Worm (Caenorhabditis elegans) whole organism, L4 larva: ENCODE measurements around the gene F54H12.4.

Source experiments
- F37D6.2 ChIP-seq: sonication (generic microtip); optimal IDR thresholded peaks from 2 replicates; lab custom pipeline; 2016; ENCODE audit warnings: mild to moderate bottlenecking, missing genetic modification characterization, missing compliant biosample characterization
- F49E8.2 ChIP-seq: sonication (generic microtip); optimal IDR thresholded peaks from 2 replicates; lab custom pipeline; 2016; ENCODE audit warnings: missing compliant biosample characterization, mild to moderate bottlenecking, missing genetic modification characterization, borderline replicate concordance
- R02D3.7 ChIP-seq: fragments of 150-350 bp; sonication (generic microtip); optimal IDR thresholded peaks from 3 replicates; lab custom pipeline; 2014; ENCODE audit warnings: missing biosample characterization, missing genetic modification characterization
- T20F7.1 ChIP-seq: fragments of 200-800 bp; sonication (Bioruptor generic); optimal IDR thresholded peaks from 2 replicates; lab custom pipeline; 2018; ENCODE audit warnings: mild to moderate bottlenecking, missing genetic modification characterization, missing compliant biosample characterization
- T26A8.4 ChIP-seq: fragments of 200-800 bp; sonication (Bioruptor generic); IDR thresholded peaks from 2 replicates; pipeline ENCODE4 v1.3.6; 2022; ENCODE audit warnings: missing genetic modification characterization, missing compliant biosample characterization
- ZK337.2 ChIP-seq: fragments of 200-800 bp; sonication (Bioruptor generic); IDR thresholded peaks from 2 replicates; pipeline ENCODE4 v1.3.6; 2022; ENCODE audit warnings: missing genetic modification reagents, missing genetic modification characterization, missing compliant biosample characterization
- ZK546.5 ChIP-seq, 2 experiments: sonication (generic microtip); optimal IDR thresholded peaks; 2 replicates each; lab custom pipeline; 2017; ENCODE audit warnings: missing biosample characterization in 2 of 2, missing genetic modification characterization in 2 of 2
- arid-1 ChIP-seq: fragments of 200-800 bp; sonication (Bioruptor generic); conservative IDR thresholded peaks from 2 replicates; pipeline ENCODE4 v1.3.6; 2022; ENCODE audit warnings: missing genetic modification reagents, missing genetic modification characterization, missing compliant biosample characterization
- ceh-32 ChIP-seq: sonication (generic microtip); optimal IDR thresholded peaks from 2 replicates; lab custom pipeline; 2016; ENCODE audit warnings: mild to moderate bottlenecking, missing genetic modification characterization, missing compliant biosample characterization; ENCODE audit not compliant: poor library complexity
- daf-16 ChIP-seq, 3 experiments: sonication (generic microtip); optimal IDR thresholded peaks; 2 replicates each; lab custom pipeline; 2016 to 2017; ENCODE audit warnings: missing genetic modification characterization in 3 of 3, missing genetic modification reagents in 3 of 3, mild to moderate bottlenecking in 2 of 3, missing compliant biosample characterization in 2 of 3, missing biosample characterization in 1 of 3, moderate library complexity in 1 of 3
- daf-8 ChIP-seq: fragments of 200-800 bp; sonication (Bioruptor generic); IDR thresholded peaks from 2 replicates; pipeline ENCODE4 v1.3.6; 2022; ENCODE audit warnings: missing genetic modification characterization, missing compliant biosample characterization
- dve-1 ChIP-seq: sonication (generic microtip); optimal IDR thresholded peaks from 2 replicates; lab custom pipeline; 2017; ENCODE audit warnings: antibody characterized with exemption, mild to moderate bottlenecking, missing genetic modification characterization, missing compliant biosample characterization; ENCODE audit not compliant: insufficient read depth
- egl-43 ChIP-seq: fragments of 200-800 bp; sonication (Bioruptor generic); IDR thresholded peaks from 2 replicates; pipeline ENCODE4 v1.3.6; 2022; ENCODE audit warnings: missing genetic modification reagents, missing genetic modification characterization, missing compliant biosample characterization
- fkh-10 ChIP-seq: fragments of 150-350 bp; optimal IDR thresholded peaks from 2 replicates; lab custom pipeline; 2014; ENCODE audit warnings: missing biosample characterization, missing genetic modification reagents, missing genetic modification characterization
- hlh-11 ChIP-seq: fragments of 200-800 bp; sonication (Bioruptor generic); optimal IDR thresholded peaks from 2 replicates; lab custom pipeline; 2018; ENCODE audit warnings: mild to moderate bottlenecking, missing genetic modification characterization, missing compliant biosample characterization
- hlh-30 ChIP-seq: sonication (generic microtip); optimal IDR thresholded peaks from 2 replicates; lab custom pipeline; 2017; ENCODE audit warnings: antibody characterized with exemption, mild to moderate bottlenecking, missing genetic modification characterization, missing compliant biosample characterization; ENCODE audit not compliant: insufficient read depth
- lim-7 ChIP-seq: fragments of 200-800 bp; sonication (Bioruptor generic); IDR thresholded peaks from 2 replicates; pipeline ENCODE4 v1.3.6; 2022; ENCODE audit warnings: missing genetic modification characterization, missing compliant biosample characterization
- lin-15B ChIP-seq: fragments of 150-350 bp; sonication (generic microtip); optimal IDR thresholded peaks from 3 replicates; lab custom pipeline; 2014; ENCODE audit warnings: missing biosample characterization, missing genetic modification characterization
- lin-38 ChIP-seq: fragments of 200-800 bp; sonication (Bioruptor generic); IDR thresholded peaks from 2 replicates; pipeline ENCODE4 v1.3.6; 2022; ENCODE audit warnings: missing genetic modification reagents, missing genetic modification characterization, missing compliant biosample characterization
- lin-39 ChIP-seq: fragments of 150-350 bp; optimal IDR thresholded peaks from 2 replicates; lab custom pipeline; 2014; ENCODE audit warnings: missing biosample characterization, missing genetic modification reagents, missing genetic modification characterization
- lir-3 ChIP-seq: sonication (generic microtip); optimal IDR thresholded peaks from 2 replicates; lab custom pipeline; 2016; ENCODE audit warnings: mild to moderate bottlenecking, missing genetic modification characterization, missing compliant biosample characterization
- lsy-2 ChIP-seq, 2 experiments: fragments of 150-350 bp in 1 of 2; sonication (generic microtip) in 1 of 2; optimal IDR thresholded peaks; 2 replicates each; lab custom pipeline; 2014 to 2017; ENCODE audit warnings: missing biosample characterization in 2 of 2, missing genetic modification characterization in 2 of 2
- madf-5 ChIP-seq, 2 experiments: fragments of 200-800 bp; sonication (Bioruptor generic); IDR thresholded peaks; 2 replicates each; pipeline ENCODE4 v1.3.6; 2022; ENCODE audit warnings: missing compliant biosample characterization in 2 of 2, missing genetic modification characterization in 2 of 2
- mdl-1 ChIP-seq, 2 experiments: fragments of 150-350 bp in 1 of 2; sonication (generic microtip) in 1 of 2; optimal IDR thresholded peaks; 2 replicates each; lab custom pipeline; 2014 to 2017; ENCODE audit warnings: missing biosample characterization in 2 of 2, missing genetic modification characterization in 2 of 2
- mdt-29 ChIP-seq: fragments of 200-800 bp; sonication (Bioruptor generic); IDR thresholded peaks from 2 replicates; pipeline ENCODE4 v1.3.6; 2022; ENCODE audit warnings: missing genetic modification reagents, missing genetic modification characterization, missing compliant biosample characterization
- mxl-3 ChIP-seq: fragments of 200-800 bp; sonication (Bioruptor generic); optimal IDR thresholded peaks from 2 replicates; lab custom pipeline; 2018; ENCODE audit warnings: mild to moderate bottlenecking, missing genetic modification characterization, missing compliant biosample characterization
- nhr-102 ChIP-seq: sonication (generic microtip); optimal IDR thresholded peaks from 2 replicates; lab custom pipeline; 2016; ENCODE audit warnings: mild to moderate bottlenecking, missing genetic modification characterization, moderate library complexity, missing compliant biosample characterization
- nhr-11 ChIP-seq: fragments of 150-350 bp; optimal IDR thresholded peaks from 2 replicates; lab custom pipeline; 2014; ENCODE audit warnings: missing biosample characterization, missing genetic modification characterization
- nhr-28 ChIP-seq: fragments of 150-350 bp; optimal IDR thresholded peaks from 2 replicates; lab custom pipeline; 2014; ENCODE audit warnings: missing biosample characterization, missing genetic modification characterization
- nhr-41 ChIP-seq: fragments of 200-800 bp; sonication (Bioruptor generic); IDR thresholded peaks from 2 replicates; pipeline ENCODE4 v1.3.6; 2022; ENCODE audit warnings: missing genetic modification reagents, missing genetic modification characterization, missing compliant biosample characterization
- nhr-48 ChIP-seq: sonication (generic microtip); optimal IDR thresholded peaks from 2 replicates; lab custom pipeline; 2016; ENCODE audit warnings: mild to moderate bottlenecking, missing genetic modification characterization, missing compliant biosample characterization
- pha-4 ChIP-seq, 2 experiments: fragments of 150-350 bp in 1 of 2; fragments of 200-800 bp in 1 of 2; sonication (Bioruptor generic) in 1 of 2; IDR thresholded peaks in 1 of 2; optimal IDR thresholded peaks in 1 of 2; 2 replicates each; pipeline versions ENCODE4 v1.3.6 to Lab custom; 2014 to 2022; ENCODE audit warnings: missing genetic modification characterization in 2 of 2, missing genetic modification reagents in 2 of 2, missing biosample characterization in 1 of 2, missing compliant biosample characterization in 1 of 2
- pqm-1 ChIP-seq: sonication (generic microtip); optimal IDR thresholded peaks from 2 replicates; lab custom pipeline; 2017; ENCODE audit warnings: missing biosample characterization, missing genetic modification characterization
- saeg-2 ChIP-seq: fragments of 200-800 bp; sonication (Bioruptor generic); IDR thresholded peaks from 2 replicates; pipeline ENCODE4 v1.3.6; 2022; ENCODE audit warnings: missing genetic modification reagents, missing genetic modification characterization, missing compliant biosample characterization
- skn-1 ChIP-seq: fragments of 150-350 bp; optimal IDR thresholded peaks from 2 replicates; lab custom pipeline; 2014; ENCODE audit warnings: missing biosample characterization, missing genetic modification characterization
- snpc-1.2 ChIP-seq: fragments of 200-800 bp; sonication (Bioruptor generic); IDR thresholded peaks from 2 replicates; pipeline ENCODE4 v1.3.6; 2022; ENCODE audit warnings: missing genetic modification reagents, missing genetic modification characterization, missing compliant biosample characterization
- snpc-4 ChIP-seq: fragments of 150-350 bp; optimal IDR thresholded peaks from 2 replicates; lab custom pipeline; 2014; ENCODE audit warnings: missing biosample characterization, missing genetic modification characterization
- spr-1 ChIP-seq: sonication (generic microtip); optimal IDR thresholded peaks from 2 replicates; lab custom pipeline; 2016; ENCODE audit warnings: mild to moderate bottlenecking, missing genetic modification characterization, missing compliant biosample characterization
- tra-1 ChIP-seq: fragments of 200-800 bp; sonication (Bioruptor generic); IDR thresholded peaks from 2 replicates; pipeline ENCODE4 v1.3.6; 2022; ENCODE audit warnings: missing genetic modification reagents, missing genetic modification characterization, missing compliant biosample characterization
- unc-130 ChIP-seq: sonication (generic microtip); optimal IDR thresholded peaks from 2 replicates; lab custom pipeline; 2016; ENCODE audit warnings: missing genetic modification reagents, missing genetic modification characterization, missing compliant biosample characterization
- unc-62 ChIP-seq, 3 experiments: fragments of 150-350 bp in 1 of 3; sonication (generic microtip); optimal IDR thresholded peaks in 2 of 3; peaks in 1 of 3; 1 replicate in 1 of 3; 2 replicates in 2 of 3; lab custom pipeline; 2014 to 2017; ENCODE audit warnings: missing biosample characterization in 3 of 3, missing genetic modification characterization in 3 of 3, missing genetic modification reagents in 3 of 3, missing genotype in 1 of 3
- ztf-11 ChIP-seq: fragments of 150-350 bp; optimal IDR thresholded peaks from 2 replicates; lab custom pipeline; 2014; ENCODE audit warnings: missing biosample characterization, missing genetic modification characterization

F54H12.4 gene

DNA sequence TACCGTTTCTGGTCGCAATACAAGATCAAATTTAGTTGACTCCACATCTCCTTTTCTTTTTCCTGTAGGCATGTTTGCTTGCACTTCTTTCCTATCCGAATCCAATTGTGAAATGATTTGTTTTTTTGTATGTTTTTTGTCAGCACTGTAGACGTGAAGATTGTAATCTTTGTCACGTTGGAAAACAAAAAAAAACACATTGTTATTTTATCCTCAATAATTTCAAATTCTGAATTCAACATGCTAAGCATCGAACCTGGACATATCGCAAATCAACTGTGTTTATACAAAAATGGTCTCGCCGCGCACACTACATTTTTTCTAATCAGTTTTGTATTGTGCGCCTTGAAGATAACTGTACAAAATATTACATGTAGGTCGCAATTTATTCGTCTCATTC lies 49.1 kb downstream of the F54H12.4 start, which contains the start of gene ZK688.12:
ZK688.12 (minus strand) TSS at position 101 of the 400 bp plus-strand sequence.
- TF ChIP-seq T26A8.4 (GFP tag; lab: Robert Waterston, UW) (no peak), snpc-4 (tag; lab: Kevin White, UChicago) (no peak), lir-3 (tag; lab: Kevin White, UChicago) (no peak), unc-130 (GFP tag; lab: Kevin White, UChicago) (no peak), ZK546.5 (tag; optimal IDR thresholded peaks at IDR 0.05; lab: Kevin White, UChicago) (no peak), pqm-1 (no peak), pha-4 (GFP tag; IDR thresholded peaks at IDR 0.05; lab: Robert Waterston, UW) (no peak), pha-4 (tag; optimal IDR thresholded peaks at IDR 0.05; lab: Kevin White, UChicago) (no peak), madf-5 (GFP tag; IDR thresholded peaks at IDR 0.05; lab: Robert Waterston, UW) (no peak), lim-7 (GFP tag; lab: Robert Waterston, UW) (no peak), tra-1 (GFP tag; lab: Robert Waterston, UW) (no peak), nhr-41 (GFP tag; lab: Robert Waterston, UW) (no peak), lin-38 (GFP tag; lab: Robert Waterston, UW) (no peak), nhr-48 (tag; lab: Kevin White, UChicago) (no peak), ceh-32 (tag; lab: Kevin White, UChicago) (no peak), nhr-102 (no peak)

DNA sequence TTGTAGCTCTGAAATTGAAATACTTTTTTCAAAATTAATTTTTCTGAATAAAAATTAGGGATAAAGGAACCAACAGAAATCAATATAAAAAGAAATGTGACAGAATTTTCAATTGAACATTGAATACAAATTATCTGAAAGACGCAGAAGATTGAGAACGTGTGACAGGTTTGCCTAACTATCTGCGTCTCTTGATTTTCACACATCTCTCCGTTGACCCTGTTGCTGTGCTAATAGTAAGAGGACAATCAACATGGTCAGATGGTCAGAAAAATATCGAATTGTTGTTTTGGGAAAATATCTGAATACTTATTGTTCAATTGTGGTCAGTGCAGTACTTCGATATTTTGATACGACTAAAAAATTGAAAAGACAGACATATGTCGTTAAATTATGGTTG lies 50.9 kb downstream of the F54H12.4 start, which contains the start of gene ZK688.7:
ZK688.7 (minus strand) TSS at position 14 of the 400 bp plus-strand sequence.
- TF ChIP-seq dve-1 (peak; percentile 60), T20F7.1 (peak; percentile 2), lim-7 (GFP tag; lab: Robert Waterston, UW) (no peak), skn-1 (tag; lab: Kevin White, UChicago) (no peak), nhr-41 (GFP tag; lab: Robert Waterston, UW) (no peak), F37D6.2 (no peak), fkh-10 (GFP tag; lab: Kevin White, UChicago) (no peak), lsy-2 (tag; optimal IDR thresholded peaks at IDR 0.05; lab: Kevin White, UChicago) (peak in 1 of 2 experiments; percentile 29), ztf-11 (tag; lab: Kevin White, UChicago) (no peak), hlh-11 (tag; lab: Kevin White, UChicago) (peak; percentile 56), mdt-29 (GFP tag; lab: Robert Waterston, UW) (no peak), snpc-1.2 (GFP tag; lab: Robert Waterston, UW) (no peak), hlh-30 (tag; lab: Kevin White, UChicago) (peak; percentile 86), lin-15B (no peak), nhr-48 (tag; lab: Kevin White, UChicago) (no peak), R02D3.7 (tag; lab: Kevin White, UChicago) (no peak), mdl-1 (tag; optimal IDR thresholded peaks at IDR 0.05; lab: Kevin White, UChicago) (peak in 1 of 2 experiments; percentile 47), saeg-2 (GFP tag; lab: Robert Waterston, UW) (no peak), egl-43 (GFP tag; lab: Robert Waterston, UW) (no peak), ZK546.5 (tag; optimal IDR thresholded peaks at IDR 0.05; lab: Kevin White, UChicago) (no peak), daf-8 (GFP tag; lab: Robert Waterston, UW) (no peak), F49E8.2 (no peak), ZK337.2 (GFP tag; lab: Robert Waterston, UW) (no peak), mxl-3 (GFP tag; lab: Kevin White, UChicago) (peak; percentile 31), daf-16 (GFP tag; optimal IDR thresholded peaks at IDR 0.05; lab: Kevin White, UChicago) (no peak), daf-16 (tag; optimal IDR thresholded peaks at IDR 0.05; lab: Kevin White, UChicago) (peak; percentile 84), nhr-11 (tag; lab: Kevin White, UChicago) (no peak), nhr-28 (tag; lab: Kevin White, UChicago) (peak; percentile 60), lin-39 (no peak), spr-1 (no peak), unc-62 (GFP tag; optimal IDR thresholded peaks at IDR 0.05 in 1 of 2; lab: Kevin White, UChicago) (peak in 1 of 2 experiments; percentile 87), unc-62 (tag; optimal IDR thresholded peaks at IDR 0.05; lab: Kevin White, UChicago) (no peak), ceh-32 (tag; lab: Kevin White, UChicago) (no peak), arid-1 (no peak)
